Fruit fly (Drosophila melanogaster): ENCODE measurements around the gene gro.
A peak's percentile ranks its signal among the peaks of the same experiment; 100 is the strongest.

Gene gro

DNA sequence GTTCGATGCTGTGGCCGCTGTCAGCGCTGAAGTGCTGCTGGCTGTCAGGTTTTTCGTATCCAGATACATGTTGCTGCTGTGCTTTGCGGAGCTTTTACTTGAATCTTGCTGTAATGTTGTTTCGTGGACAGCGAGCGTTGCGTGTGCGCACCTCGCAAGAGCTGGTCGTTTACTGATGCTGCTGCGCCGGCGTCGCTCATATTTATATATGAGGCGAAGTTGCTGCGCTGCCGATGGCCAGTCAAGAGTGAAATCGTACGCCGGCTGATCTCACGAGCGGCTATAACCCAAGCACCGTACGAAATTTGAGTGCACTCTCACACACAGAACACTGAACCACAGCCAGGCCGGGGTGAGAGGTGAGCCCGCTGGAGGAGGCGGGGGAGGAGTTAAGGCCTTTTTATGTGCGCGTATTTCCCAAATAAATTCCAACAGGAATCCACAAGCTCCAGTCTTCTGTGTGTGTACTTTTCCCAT lies 24.2 kb upstream of the gro start:
- no peak for TF ChIP-seq Hr4 (GFP tag; optimal IDR thresholded peaks at IDR 0.05)
- TF ChIP-seq CG6163 (GFP tag; IDR thresholded peaks at IDR 0.05) = 0 out of 3 replicates have a peak, but pooled peaks have one; percentile 27

DNA sequence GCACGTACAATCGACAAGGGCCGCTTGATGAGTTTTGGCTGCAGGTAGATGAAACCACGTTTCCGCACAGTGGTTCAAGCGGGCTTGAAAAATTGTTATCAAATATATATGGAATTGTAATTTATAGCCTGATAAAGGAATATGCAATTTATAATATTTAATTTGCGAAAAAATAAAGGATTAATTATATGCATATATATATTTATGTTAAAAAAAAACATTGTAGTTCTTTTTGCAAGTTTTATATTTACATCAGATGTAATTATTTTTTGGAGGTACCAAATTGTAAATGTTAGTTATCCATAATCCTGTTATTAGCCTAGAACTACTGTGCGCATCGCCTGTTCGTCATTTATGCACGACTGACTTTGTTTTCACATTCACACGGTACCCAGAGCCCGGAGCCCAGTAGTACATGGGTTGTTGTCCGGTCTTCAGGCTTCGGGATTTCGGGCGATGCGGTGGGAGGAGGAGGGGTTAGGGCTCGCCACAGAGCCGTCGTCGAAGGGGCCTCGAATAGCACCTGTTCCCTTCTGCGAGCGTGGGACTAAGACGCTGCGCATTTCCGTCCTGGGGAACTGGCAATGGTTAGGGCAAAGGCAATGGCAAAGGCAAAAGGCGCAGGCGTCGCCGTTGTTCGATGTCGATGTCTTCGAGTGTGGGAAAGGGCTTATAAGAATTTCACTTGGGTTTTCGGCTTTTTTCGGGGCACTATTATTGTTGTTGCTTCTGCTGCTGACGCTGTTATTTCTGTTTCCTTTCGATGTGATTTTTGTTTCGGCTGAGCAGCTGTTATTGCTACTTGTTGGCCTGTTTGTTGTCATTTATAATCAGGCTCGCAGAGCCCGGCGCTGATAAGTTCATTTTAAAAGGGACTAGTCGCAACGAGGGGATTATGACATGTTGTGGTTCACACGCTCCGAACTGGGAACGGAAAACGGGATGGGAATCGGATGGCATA lies 23.5 kb upstream of the gro start:
- TF ChIP-seq eg (GFP tag; IDR thresholded peaks at IDR 0.05) (peak; percentile 68), Lpt (GFP tag; optimal IDR thresholded peaks at IDR 0.05) (peak; percentile 88), esn (GFP tag; optimal IDR thresholded peaks at IDR 0.05) (peak; percentile 92), Sox102F (GFP tag; optimal IDR thresholded peaks at IDR 0.05) (peak; percentile 82), salr (GFP tag; optimal IDR thresholded peaks at IDR 0.05) (peak; percentile 53 to 89), OdsH (GFP tag; optimal IDR thresholded peaks at IDR 0.05) (peak; percentile 89), cyc (GFP tag; optimal IDR thresholded peaks at IDR 0.05) (peak; percentile 73), pdm3 (GFP tag; optimal IDR thresholded peaks at IDR 0.05) (peak; percentile 69), vri (GFP tag; optimal IDR thresholded peaks at IDR 0.05) (peak; percentile 64), dsx (GFP tag; optimal IDR thresholded peaks at IDR 0.05; ENCODE audit: poor library complexity, severe bottlenecking) (peak; percentile 95), CG34406 (GFP tag; optimal IDR thresholded peaks at IDR 0.05) (peak; percentile 94), CG7368 (GFP tag; optimal IDR thresholded peaks at IDR 0.05) (peak; percentile 84), CG6792 (GFP tag; optimal IDR thresholded peaks at IDR 0.05) (peak; percentile 93), Met (GFP tag; optimal IDR thresholded peaks at IDR 0.05) (peak; percentile 84), CG11762 (GFP tag; optimal IDR thresholded peaks at IDR 0.05; ENCODE audit: insufficient read depth) (peak; percentile 81), CG6854 (GFP tag; optimal IDR thresholded peaks at IDR 0.05) (peak; percentile 90), CG6276 (GFP tag; optimal IDR thresholded peaks at IDR 0.05) (peak; percentile 75), CG3032 (tag; optimal IDR thresholded peaks at IDR 0.05) (peak; percentile 95), CG10669 (GFP tag; optimal IDR thresholded peaks at IDR 0.05) (peak; percentile 88), ss (GFP tag; optimal IDR thresholded peaks at IDR 0.05) (peak; percentile 97), CG8319 (GFP tag; optimal IDR thresholded peaks at IDR 0.05) (peak; percentile 85), Sox14 (GFP tag; optimal IDR thresholded peaks at IDR 0.05) (peak; percentile 70), CG4318 (GFP tag; optimal IDR thresholded peaks at IDR 0.05) (peak; percentile 81), Ets21C (GFP tag; optimal IDR thresholded peaks at IDR 0.05) (peak; percentile 18), Eip78C (GFP tag) (peak; percentile 97), CG11902 (GFP tag; optimal IDR thresholded peaks at IDR 0.05) (peak; percentile 85), CG15336 (GFP tag; IDR thresholded peaks at IDR 0.05) (peak; percentile 85), Blimp-1 (GFP tag; optimal IDR thresholded peaks at IDR 0.05) (peak; percentile 86), Hr39 (GFP tag; optimal IDR thresholded peaks at IDR 0.05) (peak; percentile 25), fkh (GFP tag; optimal IDR thresholded peaks at IDR 0.05) (peak; percentile 63), Hr38 (GFP tag; optimal IDR thresholded peaks at IDR 0.05) (no peak), net (GFP tag; optimal IDR thresholded peaks at IDR 0.05) (peak; percentile 90), CG6163 (GFP tag; IDR thresholded peaks at IDR 0.05) (peak; percentile 74; the same call in 2 of the 3 replicates), Ets96B (tag; optimal IDR thresholded peaks at IDR 0.05) (peak; percentile 94), spab (GFP tag; optimal IDR thresholded peaks at IDR 0.05) (peak; percentile 95), achi (GFP tag; optimal IDR thresholded peaks at IDR 0.05) (peak; percentile 93), Smox (GFP tag; optimal IDR thresholded peaks at IDR 0.05) (peak; percentile 79), Sox15 (GFP tag; optimal IDR thresholded peaks at IDR 0.05) (peak; percentile 83), Eip93F (GFP tag; optimal IDR thresholded peaks at IDR 0.05) (peak; percentile 56), CG8632 (GFP tag; optimal IDR thresholded peaks at IDR 0.05) (peak; percentile 94), CG3919 (GFP tag; optimal IDR thresholded peaks at IDR 0.05) (peak; percentile 91), CG31627 (GFP tag; optimal IDR thresholded peaks at IDR 0.05) (peak; percentile 58), Eip75B (GFP tag; optimal IDR thresholded peaks at IDR 0.05) (peak; percentile 68), fd85E (GFP tag; optimal IDR thresholded peaks at IDR 0.05) (peak; percentile 73), CG6808 (GFP tag; optimal IDR thresholded peaks at IDR 0.05) (peak; percentile 96)
